Worm (Caenorhabditis elegans) whole organism, L1 larva: ENCODE data around the gene nspb-1.

Source experiments
- C34B4.2 ChIP-seq: sonication (generic microtip); optimal IDR thresholded peaks from 2 replicates; lab custom pipeline; 2017; ENCODE audit warnings: mild to moderate bottlenecking, missing genetic modification characterization, missing compliant biosample characterization
- F16B12.6 ChIP-seq: fragments of 150-350 bp; optimal IDR thresholded peaks from 2 replicates; lab custom pipeline; 2014; ENCODE audit warnings: missing biosample characterization, missing genetic modification characterization
- Y116A8C.19 ChIP-seq: sonication (generic microtip); optimal IDR thresholded peaks from 2 replicates; lab custom pipeline; 2016; ENCODE audit warnings: missing compliant biosample characterization, missing genetic modification characterization, borderline replicate concordance
- ama-1 ChIP-seq: fragments of 150-350 bp; optimal IDR thresholded peaks from 2 replicates; lab custom pipeline; 2014
- blmp-1 ChIP-seq: fragments of 150-350 bp; optimal IDR thresholded peaks from 2 replicates; lab custom pipeline; 2014; ENCODE audit warnings: missing biosample characterization, missing genetic modification characterization
- ceh-8 ChIP-seq: fragments of 200-800 bp; sonication (Bioruptor generic); optimal IDR thresholded peaks from 2 replicates; lab custom pipeline; 2018; ENCODE audit warnings: mild to moderate bottlenecking, missing genetic modification characterization, moderate library complexity, missing compliant biosample characterization
- ceh-90 ChIP-seq: sonication (generic microtip); optimal IDR thresholded peaks from 2 replicates; lab custom pipeline; 2016; ENCODE audit warnings: missing genetic modification characterization, missing compliant biosample characterization
- ces-1 ChIP-seq: fragments of 150-350 bp; optimal IDR thresholded peaks from 2 replicates; lab custom pipeline; 2014; ENCODE audit warnings: missing biosample characterization, missing genetic modification reagents, missing genetic modification characterization
- dsc-1 ChIP-seq: sonication (generic microtip); optimal IDR thresholded peaks from 2 replicates; lab custom pipeline; 2016; ENCODE audit warnings: mild to moderate bottlenecking, missing genetic modification characterization, missing compliant biosample characterization
- efl-1 ChIP-seq, 4 experiments: fragments of 150-350 bp; optimal IDR thresholded peaks in 3 of 4; peaks in 1 of 4; 1 replicate in 1 of 4; 2 replicates in 3 of 4; lab custom pipeline; 2014; ENCODE audit warnings: missing biosample characterization in 2 of 4, missing genetic modification characterization in 2 of 4, missing genetic modification reagents in 2 of 4
- efl-3 ChIP-seq: fragments of 200-800 bp; sonication (Bioruptor generic); optimal IDR thresholded peaks from 2 replicates; lab custom pipeline; 2018; ENCODE audit warnings: mild to moderate bottlenecking, missing genetic modification characterization, missing compliant biosample characterization
- elt-2 ChIP-seq: sonication (generic microtip); optimal IDR thresholded peaks from 2 replicates; lab custom pipeline; 2016; ENCODE audit warnings: missing genetic modification characterization, mild to moderate bottlenecking, inconsistent platforms, missing compliant biosample characterization, missing genetic modification reagents
- elt-3 ChIP-seq, 6 experiments: fragments of 150-350 bp in 1 of 6; sonication (generic microtip); optimal IDR thresholded peaks; 2 replicates each; lab custom pipeline; 2017 to 2018; ENCODE audit warnings: missing biosample characterization in 6 of 6, missing genetic modification characterization in 6 of 6, inconsistent platforms in 1 of 6
- ets-5 ChIP-seq: fragments of 200-800 bp; sonication (Bioruptor generic); IDR thresholded peaks from 2 replicates; pipeline ENCODE4 v1.3.6; 2022; ENCODE audit warnings: missing genetic modification characterization, missing compliant biosample characterization
- fkh-4 ChIP-seq: sonication (generic microtip); optimal IDR thresholded peaks from 2 replicates; lab custom pipeline; 2016; ENCODE audit warnings: missing compliant biosample characterization, missing genetic modification characterization, borderline replicate concordance
- fos-1 ChIP-seq: fragments of 150-350 bp; optimal IDR thresholded peaks from 2 replicates; lab custom pipeline; 2014; ENCODE audit warnings: missing biosample characterization, missing genetic modification characterization
- hlh-4 ChIP-seq: sonication (generic microtip); optimal IDR thresholded peaks from 2 replicates; lab custom pipeline; 2016; ENCODE audit warnings: mild to moderate bottlenecking, missing genetic modification characterization, missing compliant biosample characterization
- irx-1 ChIP-seq: sonication (generic microtip); optimal IDR thresholded peaks from 2 replicates; lab custom pipeline; 2016; ENCODE audit warnings: missing genetic modification characterization, missing compliant biosample characterization
- lin-13 ChIP-seq: fragments of 150-350 bp; optimal IDR thresholded peaks from 2 replicates; lab custom pipeline; 2014; ENCODE audit warnings: missing biosample characterization, missing genetic modification reagents, missing genetic modification characterization
- lin-15B ChIP-seq: fragments of 150-350 bp; sonication (generic microtip); optimal IDR thresholded peaks from 3 replicates; lab custom pipeline; 2014; ENCODE audit warnings: missing biosample characterization, missing genetic modification characterization
- lin-35 ChIP-seq, 2 experiments: fragments of 150-350 bp; optimal IDR thresholded peaks; 2 replicates each; lab custom pipeline; 2014; ENCODE audit warnings: missing biosample characterization in 2 of 2, missing genetic modification characterization in 2 of 2, missing genetic modification reagents in 2 of 2
- lsy-2 ChIP-seq, 2 experiments: fragments of 150-350 bp; optimal IDR thresholded peaks; 2 replicates each; lab custom pipeline; 2014; ENCODE audit warnings: missing biosample characterization in 2 of 2, missing genetic modification characterization in 2 of 2
- mdl-1 ChIP-seq, 2 experiments: fragments of 150-350 bp; optimal IDR thresholded peaks; 2 replicates each; lab custom pipeline; 2014 to 2017; ENCODE audit warnings: missing biosample characterization in 2 of 2, missing genetic modification characterization in 2 of 2, inconsistent platforms in 1 of 2
- mef-2 ChIP-seq: fragments of 150-350 bp; optimal IDR thresholded peaks from 2 replicates; lab custom pipeline; 2014; ENCODE audit warnings: missing biosample characterization, missing genetic modification characterization
- mep-1 ChIP-seq: fragments of 150-350 bp; optimal IDR thresholded peaks from 2 replicates; lab custom pipeline; 2014; ENCODE audit warnings: missing biosample characterization, missing genetic modification characterization
- nhr-11 ChIP-seq: fragments of 150-350 bp; optimal IDR thresholded peaks from 2 replicates; lab custom pipeline; 2014; ENCODE audit warnings: missing biosample characterization, missing genetic modification characterization
- nhr-237 ChIP-seq: fragments of 150-350 bp; optimal IDR thresholded peaks from 2 replicates; lab custom pipeline; 2014; ENCODE audit warnings: missing biosample characterization, missing genetic modification characterization
- nhr-28 ChIP-seq: fragments of 150-350 bp; optimal IDR thresholded peaks from 2 replicates; lab custom pipeline; 2014; ENCODE audit warnings: missing biosample characterization, missing genetic modification characterization
- nhr-76 ChIP-seq: sonication (generic microtip); optimal IDR thresholded peaks from 2 replicates; lab custom pipeline; 2017; ENCODE audit warnings: missing biosample characterization, missing genetic modification characterization
- nhr-77 ChIP-seq: fragments of 150-350 bp; optimal IDR thresholded peaks from 2 replicates; lab custom pipeline; 2014; ENCODE audit warnings: missing biosample characterization, missing genetic modification characterization
- nhr-84 ChIP-seq: sonication (generic microtip); optimal IDR thresholded peaks from 2 replicates; lab custom pipeline; 2017; ENCODE audit warnings: missing biosample characterization, missing genetic modification characterization
- nhr-85 ChIP-seq: sonication (generic microtip); peaks from one replicate; lab custom pipeline; 2016; ENCODE audit warnings: missing genetic modification characterization, inconsistent platforms, missing compliant biosample characterization
- nhr-90 ChIP-seq: sonication (generic microtip); optimal IDR thresholded peaks from 2 replicates; lab custom pipeline; 2016; ENCODE audit warnings: mild to moderate bottlenecking, missing genetic modification characterization, missing compliant biosample characterization; ENCODE audit not compliant: poor library complexity
- rnt-1 ChIP-seq: sonication (generic microtip); optimal IDR thresholded peaks from 2 replicates; lab custom pipeline; 2016; ENCODE audit warnings: mild to moderate bottlenecking, missing genetic modification characterization, moderate library complexity, missing compliant biosample characterization
- skn-1 ChIP-seq: fragments of 150-350 bp; optimal IDR thresholded peaks from 2 replicates; lab custom pipeline; 2014; ENCODE audit warnings: missing biosample characterization, missing genetic modification characterization
- snpc-4 ChIP-seq: fragments of 150-350 bp; optimal IDR thresholded peaks from 2 replicates; lab custom pipeline; 2014; ENCODE audit warnings: missing biosample characterization, missing genetic modification characterization
- snu-23 ChIP-seq: sonication (generic microtip); optimal IDR thresholded peaks from 2 replicates; lab custom pipeline; 2016; ENCODE audit warnings: missing genetic modification characterization, missing compliant biosample characterization
- sox-4 ChIP-seq: sonication (generic microtip); optimal IDR thresholded peaks from 2 replicates; lab custom pipeline; 2016; ENCODE audit warnings: missing genetic modification characterization, missing compliant biosample characterization
- unc-130 ChIP-seq: fragments of 150-350 bp; optimal IDR thresholded peaks from 2 replicates; lab custom pipeline; 2017; ENCODE audit warnings: missing biosample characterization, missing genetic modification characterization, inconsistent platforms
- unc-30 ChIP-seq: sonication (generic microtip); optimal IDR thresholded peaks from 2 replicates; lab custom pipeline; 2017; ENCODE audit warnings: missing biosample characterization, missing genetic modification characterization
- unc-62 ChIP-seq: fragments of 150-350 bp; optimal IDR thresholded peaks from 2 replicates; lab custom pipeline; 2014; ENCODE audit warnings: missing biosample characterization, missing genetic modification reagents, missing genetic modification characterization
- unc-98 ChIP-seq: fragments of 200-800 bp; sonication (Bioruptor generic); IDR thresholded peaks from 2 replicates; pipeline ENCODE4 v1.3.6; 2022; ENCODE audit warnings: missing genetic modification characterization, missing compliant biosample characterization
- zip-4 ChIP-seq: fragments of 200-800 bp; sonication (Bioruptor generic); optimal IDR thresholded peaks from 2 replicates; lab custom pipeline; 2018; ENCODE audit warnings: mild to moderate bottlenecking, missing genetic modification characterization, moderate library complexity, missing compliant biosample characterization

Gene nspb-1

DNA sequence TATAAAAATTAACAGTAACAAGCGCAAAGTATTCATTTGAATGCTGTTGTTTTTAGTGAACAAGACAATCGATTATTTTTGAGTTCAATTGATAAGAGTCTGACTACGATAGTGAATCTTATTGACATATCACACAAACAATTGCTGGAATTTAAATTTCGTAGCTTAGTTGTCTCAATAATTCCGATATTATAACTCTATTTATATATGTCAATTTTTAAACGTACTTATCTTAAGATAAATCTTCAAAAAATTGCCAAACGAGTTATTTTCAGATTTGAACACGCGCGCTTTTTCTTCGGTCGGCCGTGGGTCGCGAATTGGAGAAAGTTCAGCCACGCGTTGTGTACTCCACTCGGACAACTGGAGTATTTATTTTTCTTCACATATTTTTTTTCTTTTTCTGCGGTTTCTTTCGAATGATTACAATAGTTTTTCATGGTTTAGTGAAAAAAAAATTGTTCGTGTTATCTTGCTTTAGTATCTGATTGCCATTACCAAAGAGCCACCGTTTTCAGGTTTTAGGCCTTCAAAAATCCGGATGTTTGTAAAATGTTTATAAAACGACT lies 40.9 kb upstream of the nspb-1 start, which contains the start of the genes cest-5.1 and C01B10.9 (continued):
- TF ChIP-seq nhr-76 = no peak
- TF ChIP-seq mef-2 (tag; lab: Kevin White, UChicago) = no peak
- peak; percentile 91 for TF ChIP-seq fkh-4
- no peak for TF ChIP-seq ama-1
- no peak for TF ChIP-seq nhr-84
- no peak for TF ChIP-seq ceh-8 (GFP tag; lab: Kevin White, UChicago)
- no peak for TF ChIP-seq C34B4.2 (tag; lab: Kevin White, UChicago)
- TF ChIP-seq lsy-2 (tag; optimal IDR thresholded peaks at IDR 0.05; lab: Kevin White, UChicago) = peak; percentile 78 to 82
- peak; percentile 58 for TF ChIP-seq unc-130 (tag; lab: Kevin White, UChicago)
- peak; percentile 48 for TF ChIP-seq zip-4 (GFP tag; lab: Kevin White, UChicago)
- peak; percentile 53 for TF ChIP-seq snpc-4 (tag; lab: Kevin White, UChicago)
- TF ChIP-seq elt-3 (tag; optimal IDR thresholded peaks at IDR 0.05; lab: Kevin White, UChicago) = peak in 1 of 6 experiments; percentile 46
- peak; percentile 42 for TF ChIP-seq lin-13
- peak; percentile 64 to 95 for TF ChIP-seq efl-1 (optimal IDR thresholded peaks at IDR 0.05; lab: Kevin White, UChicago)
- peak; percentile 95 to 99 for TF ChIP-seq efl-1 (GFP tag; optimal IDR thresholded peaks at IDR 0.05 in 1 of 2; lab: Kevin White, UChicago)
- peak; percentile 94 for TF ChIP-seq irx-1
- TF ChIP-seq hlh-4 (tag; lab: Kevin White, UChicago) = peak; percentile 28
- TF ChIP-seq ets-5 (GFP tag; lab: Robert Waterston, UW) = no peak
- peak; percentile 34 for TF ChIP-seq Y116A8C.19
- TF ChIP-seq unc-98 (GFP tag; lab: Robert Waterston, UW) = peak; percentile 83
- peak; percentile 62 for TF ChIP-seq lin-15B (tag; lab: Kevin White, UChicago)
- peak; percentile 85 for TF ChIP-seq snu-23 (GFP tag; lab: Kevin White, UChicago)
- peak; percentile 92 for TF ChIP-seq nhr-85 (tag; lab: Kevin White, UChicago)
- TF ChIP-seq nhr-90 (tag; lab: Kevin White, UChicago) = peak; percentile 91
- peak; percentile 96 for TF ChIP-seq lin-35 (GFP tag; optimal IDR thresholded peaks at IDR 0.05; lab: Kevin White, UChicago)
- peak in 1 of 2 experiments; percentile 28 for TF ChIP-seq mdl-1 (tag; optimal IDR thresholded peaks at IDR 0.05; lab: Kevin White, UChicago)
- peak; percentile 86 for TF ChIP-seq sox-4 (tag; lab: Kevin White, UChicago)
- TF ChIP-seq rnt-1 (tag; lab: Kevin White, UChicago) = peak; percentile 98
- no peak for TF ChIP-seq unc-62 (GFP tag; lab: Kevin White, UChicago)
- TF ChIP-seq nhr-77 (tag; lab: Kevin White, UChicago) = peak; percentile 36
- no peak for TF ChIP-seq nhr-237 (tag; lab: Kevin White, UChicago)
- TF ChIP-seq skn-1 (tag; lab: Kevin White, UChicago) = peak; percentile 77
- no peak for TF ChIP-seq ces-1 (GFP tag; lab: Kevin White, UChicago)

DNA sequence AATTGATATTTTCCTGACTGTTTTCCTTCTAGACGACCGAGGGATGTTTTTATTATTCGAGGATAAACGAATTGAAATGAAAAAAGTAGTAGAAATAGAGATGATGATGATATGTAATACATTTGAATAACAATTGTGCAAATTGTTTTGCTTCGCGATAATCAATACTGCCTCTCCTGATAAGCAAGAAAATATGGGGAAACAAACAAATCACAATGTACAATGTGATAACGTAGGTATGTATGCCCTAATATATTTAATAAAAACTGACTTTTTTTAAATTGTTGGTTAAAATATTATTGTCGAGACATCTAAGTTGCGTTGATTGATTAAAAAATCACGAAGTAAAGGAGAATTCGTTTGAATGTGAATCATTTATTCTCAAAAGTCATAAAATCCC lies 36.9 kb upstream of the nspb-1 start, which contains the start of gene cest-5.2:
Gene cest-5.2, minus strand, starts transcription at position 128 of the 400 bp plus-strand sequence.
- TF ChIP-seq nhr-90 (tag; lab: Kevin White, UChicago) (peak; percentile 9), unc-30 (no peak), ama-1 (no peak), elt-2 (tag; lab: Kevin White, UChicago) (peak; percentile 51), blmp-1 (tag; lab: Kevin White, UChicago) (no peak)
- TF ChIP-seq, all 84 proteins: peak for 2

DNA sequence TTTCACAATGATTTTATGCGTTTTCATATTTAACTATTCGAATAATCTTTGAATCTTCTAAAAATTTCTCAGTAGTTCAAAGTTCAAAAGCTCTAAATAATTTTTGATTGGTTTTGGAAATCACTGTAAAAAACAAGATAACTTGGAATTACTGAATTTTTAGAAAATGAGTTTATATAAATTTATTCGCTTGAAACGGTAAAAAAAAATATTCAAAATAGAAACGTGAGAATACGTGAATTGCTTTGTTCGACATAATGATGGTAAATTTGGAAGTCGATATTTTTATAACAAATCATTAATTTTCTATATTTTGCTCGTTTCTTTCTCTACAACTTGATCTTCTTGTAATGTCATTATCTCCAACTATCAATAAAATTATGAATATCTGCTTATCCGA lies 32.5 kb upstream of the nspb-1 start, which contains the start of gene C01B10.44:
Gene C01B10.44, plus strand, starts transcription at position 301 of the 400 bp plus-strand sequence.
- no peak for TF ChIP-seq nhr-11 (tag; lab: Kevin White, UChicago)
- TF ChIP-seq nhr-77 (tag; lab: Kevin White, UChicago) = no peak
- no peak for TF ChIP-seq efl-3 (GFP tag; lab: Kevin White, UChicago)
- TF ChIP-seq dsc-1 (tag; lab: Kevin White, UChicago) = no peak
- TF ChIP-seq unc-98 (GFP tag; lab: Robert Waterston, UW) = no peak
- no peak for TF ChIP-seq mep-1 (tag; lab: Kevin White, UChicago)
- no peak for TF ChIP-seq F16B12.6 (tag; lab: Kevin White, UChicago)
- TF ChIP-seq fos-1 (tag; lab: Kevin White, UChicago) = no peak
- TF ChIP-seq ceh-90 (tag; lab: Kevin White, UChicago) = no peak
- no peak for TF ChIP-seq nhr-28 (tag; lab: Kevin White, UChicago)
